Worm (Caenorhabditis elegans) whole organism, young adult: ENCODE measurements around the gene F47B8.13.

Source experiments
- B0336.3 ChIP-seq: fragments of 200-800 bp; sonication (Bioruptor generic); IDR thresholded peaks from 2 replicates; pipeline ENCODE4 v1.3.6; 2022; ENCODE audit warnings: missing genetic modification characterization, missing compliant biosample characterization
- C17E4.6 ChIP-seq: fragments of 200-800 bp; sonication (Bioruptor generic); IDR thresholded peaks from 2 replicates; pipeline ENCODE4 v1.3.6; 2022; ENCODE audit warnings: missing genetic modification reagents, missing genetic modification characterization, missing compliant biosample characterization
- D2030.7 ChIP-seq: fragments of 200-800 bp; sonication (Bioruptor generic); IDR thresholded peaks from 2 replicates; pipeline ENCODE4 v1.3.6; 2022; ENCODE audit warnings: missing genetic modification reagents, missing genetic modification characterization, missing compliant biosample characterization
- F10E7.11 ChIP-seq: sonication (generic microtip); optimal IDR thresholded peaks from 2 replicates; lab custom pipeline; 2017; ENCODE audit warnings: mild to moderate bottlenecking, missing genetic modification characterization, moderate library complexity, missing compliant biosample characterization
- F23B12.7 ChIP-seq: sonication (generic microtip); optimal IDR thresholded peaks from 2 replicates; lab custom pipeline; 2017; ENCODE audit warnings: missing genetic modification characterization, mild to moderate bottlenecking, missing compliant biosample characterization, antibody characterized with exemption, moderate library complexity; ENCODE audit not compliant: insufficient read depth
- F33H1.4 ChIP-seq: fragments of 200-800 bp; sonication (Bioruptor generic); IDR thresholded peaks from 2 replicates; pipeline ENCODE4 v1.3.6; 2022; ENCODE audit warnings: missing genetic modification reagents, missing genetic modification characterization, missing compliant biosample characterization
- F37B4.10 ChIP-seq: fragments of 200-800 bp; sonication (Bioruptor generic); IDR thresholded peaks from 2 replicates; pipeline ENCODE4 v1.3.6; 2022; ENCODE audit warnings: missing genetic modification characterization, missing compliant biosample characterization
- F39B2.1 ChIP-seq: fragments of 200-800 bp; sonication (Bioruptor generic); IDR thresholded peaks from 2 replicates; pipeline ENCODE4 v1.3.6; 2022; ENCODE audit warnings: missing genetic modification reagents, missing genetic modification characterization, missing compliant biosample characterization
- F49E8.2 ChIP-seq: sonication (generic microtip); optimal IDR thresholded peaks from 3 replicates; lab custom pipeline; 2017; ENCODE audit warnings: missing genetic modification characterization, mild to moderate bottlenecking, missing compliant biosample characterization, antibody characterized with exemption, moderate library complexity; ENCODE audit not compliant: insufficient read depth
- Y53G8AR.9 ChIP-seq: fragments of 200-800 bp; sonication (Bioruptor generic); conservative IDR thresholded peaks from 2 replicates; pipeline ENCODE4 v1.3.6; 2022; ENCODE audit warnings: missing genetic modification reagents, missing genetic modification characterization, missing compliant biosample characterization
- Y95B8A.8 ChIP-seq: fragments of 200-800 bp; sonication (Bioruptor generic); IDR thresholded peaks from 2 replicates; pipeline ENCODE4 v1.3.6; 2022; ENCODE audit warnings: missing genetic modification reagents, missing genetic modification characterization, missing compliant biosample characterization
- akir-1 ChIP-seq: fragments of 200-800 bp; sonication (Bioruptor generic); optimal IDR thresholded peaks from 2 replicates; lab custom pipeline; 2018; ENCODE audit warnings: mild to moderate bottlenecking, missing genetic modification characterization, moderate library complexity, missing compliant biosample characterization
- ceh-58 ChIP-seq: fragments of 200-800 bp; sonication (Bioruptor generic); IDR thresholded peaks from 2 replicates; pipeline ENCODE4 v1.3.6; 2022; ENCODE audit warnings: missing genetic modification characterization, missing compliant biosample characterization
- die-1 ChIP-seq: sonication (generic microtip); optimal IDR thresholded peaks from 2 replicates; lab custom pipeline; 2016; ENCODE audit warnings: missing genotype, mild to moderate bottlenecking, missing genetic modification characterization, missing compliant biosample characterization
- egl-18 ChIP-seq: fragments of 200-800 bp; sonication (Bioruptor generic); IDR thresholded peaks from 2 replicates; pipeline ENCODE4 v1.3.6; 2022; ENCODE audit warnings: missing genetic modification reagents, missing genetic modification characterization, missing compliant biosample characterization
- egl-44 ChIP-seq: fragments of 200-800 bp; sonication (Bioruptor generic); IDR thresholded peaks from 2 replicates; pipeline ENCODE4 v1.3.6; 2022; ENCODE audit warnings: missing genetic modification reagents, missing genetic modification characterization, missing compliant biosample characterization
- fkh-3 ChIP-seq: sonication (generic microtip); optimal IDR thresholded peaks from 2 replicates; lab custom pipeline; 2016; ENCODE audit warnings: mild to moderate bottlenecking, missing genetic modification characterization, missing compliant biosample characterization
- hlh-12 ChIP-seq: sonication (generic microtip); optimal IDR thresholded peaks from 2 replicates; lab custom pipeline; 2016; ENCODE audit warnings: missing genetic modification characterization, missing compliant biosample characterization
- hmg-20 ChIP-seq: fragments of 200-800 bp; sonication (Bioruptor generic); IDR thresholded peaks from 2 replicates; pipeline ENCODE4 v1.3.6; 2022; ENCODE audit warnings: missing genetic modification reagents, missing genetic modification characterization, missing compliant biosample characterization
- hrde-1 ChIP-seq: sonication (generic microtip); optimal IDR thresholded peaks from 2 replicates; lab custom pipeline; 2016; ENCODE audit warnings: missing genetic modification characterization, mild to moderate bottlenecking, missing compliant biosample characterization, moderate library complexity, missing genotype, missing genetic modification reagents, borderline replicate concordance
- lin-26 ChIP-seq: fragments of 200-800 bp; sonication (Bioruptor generic); IDR thresholded peaks from 2 replicates; pipeline ENCODE4 v1.3.6; 2022; ENCODE audit warnings: missing genetic modification reagents, missing genetic modification characterization, missing compliant biosample characterization
- madf-10 ChIP-seq: sonication (generic microtip); optimal IDR thresholded peaks from 2 replicates; lab custom pipeline; 2016; ENCODE audit warnings: mild to moderate bottlenecking, missing genetic modification characterization, missing compliant biosample characterization
- madf-3 ChIP-seq: fragments of 200-800 bp; sonication (Bioruptor generic); IDR thresholded peaks from 2 replicates; pipeline ENCODE4 v1.3.6; 2022; ENCODE audit warnings: missing genetic modification reagents, missing genetic modification characterization, missing compliant biosample characterization
- mel-28 ChIP-seq: sonication (generic microtip); optimal IDR thresholded peaks from 2 replicates; lab custom pipeline; 2016; ENCODE audit warnings: borderline replicate concordance, mild to moderate bottlenecking, missing genetic modification characterization, missing compliant biosample characterization
- mes-4 ChIP-seq: sonication (generic microtip); optimal IDR thresholded peaks from 2 replicates; lab custom pipeline; 2016; ENCODE audit warnings: missing genotype, missing genetic modification characterization, missing compliant biosample characterization
- mxl-1 ChIP-seq: sonication (generic microtip); optimal IDR thresholded peaks from 2 replicates; lab custom pipeline; 2016; ENCODE audit warnings: missing genetic modification characterization, missing compliant biosample characterization
- nfya-1 ChIP-seq: sonication (generic microtip); optimal IDR thresholded peaks from 2 replicates; lab custom pipeline; 2017; ENCODE audit warnings: antibody characterized with exemption, missing compliant biosample characterization, missing genetic modification characterization, borderline replicate concordance; ENCODE audit not compliant: insufficient read depth
- nfyb-1 ChIP-seq: fragments of 200-800 bp; sonication (Bioruptor generic); IDR thresholded peaks from 2 replicates; pipeline ENCODE4 v1.3.6; 2022; ENCODE audit warnings: missing genetic modification reagents, missing genetic modification characterization, missing compliant biosample characterization
- nhr-120 ChIP-seq: fragments of 200-800 bp; sonication (Bioruptor generic); IDR thresholded peaks from 2 replicates; pipeline ENCODE4 v1.3.6; 2022; ENCODE audit warnings: missing genetic modification characterization, missing compliant biosample characterization
- nhr-27 ChIP-seq: fragments of 200-800 bp; sonication (Bioruptor generic); optimal IDR thresholded peaks from 2 replicates; lab custom pipeline; 2018; ENCODE audit warnings: mild to moderate bottlenecking, missing genetic modification characterization, moderate library complexity, missing compliant biosample characterization
- snpc-1.1 ChIP-seq: sonication (generic microtip); optimal IDR thresholded peaks from 2 replicates; lab custom pipeline; 2017; ENCODE audit warnings: missing genetic modification characterization, mild to moderate bottlenecking, missing compliant biosample characterization, antibody characterized with exemption, moderate library complexity, missing genotype, missing genetic modification reagents; ENCODE audit not compliant: insufficient read depth
- tbp1 ChIP-seq: fragments of 200-800 bp; sonication (Bioruptor generic); optimal IDR thresholded peaks from 2 replicates; lab custom pipeline; 2018; ENCODE audit warnings: mild to moderate bottlenecking, missing genetic modification characterization, missing compliant biosample characterization
- tlf-1 ChIP-seq: fragments of 200-800 bp; sonication (Bioruptor generic); optimal IDR thresholded peaks from 2 replicates; lab custom pipeline; 2018; ENCODE audit warnings: mild to moderate bottlenecking, missing genetic modification characterization, missing compliant biosample characterization
- ztf-18 ChIP-seq: sonication (generic microtip); optimal IDR thresholded peaks from 2 replicates; lab custom pipeline; 2016; ENCODE audit warnings: missing genotype, mild to moderate bottlenecking, missing genetic modification characterization, missing compliant biosample characterization
- ztf-28 ChIP-seq: fragments of 200-800 bp; sonication (Bioruptor generic); IDR thresholded peaks from 2 replicates; pipeline ENCODE4 v1.3.6; 2022; ENCODE audit warnings: missing genetic modification reagents, missing genetic modification characterization, missing compliant biosample characterization
- ztf-3 ChIP-seq: fragments of 200-800 bp; sonication (Bioruptor generic); optimal IDR thresholded peaks from 2 replicates; lab custom pipeline; 2018; ENCODE audit warnings: mild to moderate bottlenecking, missing genetic modification characterization, missing compliant biosample characterization

The F47B8.13 gene

ce11 chrV:14347234-14347826 is 27.8 kb upstream of the F47B8.13 start, which contains the start of gene cept-2 (continued):
- TF ChIP-seq B0336.3 (GFP tag; lab: Robert Waterston, UW) (no peak), Y53G8AR.9 (GFP tag; lab: Robert Waterston, UW) (no peak), nfyb-1 (peak; percentile 67), mxl-1 (no peak), F39B2.1 (GFP tag; lab: Robert Waterston, UW) (no peak), F37B4.10 (GFP tag; lab: Robert Waterston, UW) (no peak), fkh-3 (tag; lab: Kevin White, UChicago) (no peak), egl-44 (GFP tag; lab: Robert Waterston, UW) (0 out of 2 replicates have a peak, but pooled peaks have one; percentile 23), hmg-20 (GFP tag; lab: Robert Waterston, UW) (0 out of 2 replicates have a peak, but pooled peaks have one; percentile 43), hlh-12 (tag; lab: Kevin White, UChicago) (no peak), hrde-1 (tag; lab: Kevin White, UChicago) (no peak), madf-3 (0 out of 2 replicates have a peak, but pooled peaks have one; percentile 45), tlf-1 (GFP tag; lab: Kevin White, UChicago) (peak; percentile 66), ztf-18 (peak; percentile 80), F33H1.4 (GFP tag; lab: Robert Waterston, UW) (peak; percentile 55), F49E8.2 (peak; percentile 57), akir-1 (GFP tag; lab: Kevin White, UChicago) (peak; percentile 24), lin-26 (GFP tag; lab: Robert Waterston, UW) (no peak), nhr-120 (GFP tag; lab: Robert Waterston, UW) (no peak), ztf-28 (GFP tag; lab: Robert Waterston, UW) (0 out of 2 replicates have a peak, but pooled peaks have one; percentile 11), nhr-27 (tag; lab: Kevin White, UChicago) (no peak), egl-18 (GFP tag; lab: Robert Waterston, UW) (0 out of 2 replicates have a peak, but pooled peaks have one; percentile 61), F10E7.11 (tag; lab: Kevin White, UChicago) (no peak), ztf-3 (GFP tag; lab: Kevin White, UChicago) (no peak), C17E4.6 (GFP tag; lab: Robert Waterston, UW) (no peak), snpc-1.1 (tag; lab: Kevin White, UChicago) (peak; percentile 45), D2030.7 (GFP tag; lab: Robert Waterston, UW) (peak; percentile 27; the same call in 1 of the 2 replicates), F23B12.7 (tag; lab: Kevin White, UChicago) (no peak), madf-10 (tag; lab: Kevin White, UChicago) (no peak)

- TF ChIP-seq mes-4 (no peak), ceh-58 (no peak), akir-1 (GFP tag; lab: Kevin White, UChicago) (no peak), Y95B8A.8 (GFP tag; lab: Robert Waterston, UW) (no peak), nfya-1 (tag; lab: Kevin White, UChicago) (no peak), tbp1 (GFP tag; lab: Kevin White, UChicago) (no peak), snpc-1.1 (tag; lab: Kevin White, UChicago) (no peak), mel-28 (tag; lab: Kevin White, UChicago) (no peak), die-1 (tag; lab: Kevin White, UChicago) (no peak)
- TF ChIP-seq, all 124 proteins: peak for 0
Measured at ce11 chrV:14341672-14342071, 22.1 kb upstream of the F47B8.13 start, which contains the start of gene F47B8.10. TSS of gene F47B8.10 (plus strand) at chrV:14341972.
